Worm (Caenorhabditis elegans) whole organism, midembryonic: ENCODE results near the gene glb-7.

Experiments used
- T22C8.4 ChIP-seq: fragments of 200-800 bp; sonication (Bioruptor generic); IDR thresholded peaks from 2 replicates; pipeline ENCODE4 v1.3.6; 2022; ENCODE audit warnings: missing genetic modification characterization, missing compliant biosample characterization
- cog-1 ChIP-seq: sonication (generic microtip); optimal IDR thresholded peaks from 2 replicates; lab custom pipeline; 2016; ENCODE audit warnings: missing genetic modification characterization, missing compliant biosample characterization
- flt-1 ChIP-seq: fragments of 200-800 bp; sonication (Bioruptor generic); IDR thresholded peaks from 2 replicates; pipeline ENCODE4 v1.3.6; 2022; ENCODE audit warnings: missing genetic modification characterization, missing compliant biosample characterization
- klf-2 ChIP-seq: fragments of 200-800 bp; sonication (Bioruptor generic); conservative IDR thresholded peaks from 2 replicates; pipeline ENCODE4 v1.3.6; 2022; ENCODE audit warnings: missing genetic modification reagents, missing genetic modification characterization, missing compliant biosample characterization
- med-1 ChIP-seq: sonication (generic microtip); optimal IDR thresholded peaks from 2 replicates; lab custom pipeline; 2017; ENCODE audit warnings: missing genetic modification characterization, mild to moderate bottlenecking, missing compliant biosample characterization, antibody characterized with exemption, missing genetic modification reagents; ENCODE audit not compliant: insufficient read depth
- ref-1 ChIP-seq: fragments of 200-800 bp; sonication (Bioruptor generic); conservative IDR thresholded peaks from 2 replicates; pipeline ENCODE4 v1.3.6; 2022; ENCODE audit warnings: missing genetic modification reagents, missing genetic modification characterization, missing compliant biosample characterization
- tab-1 ChIP-seq: fragments of 200-800 bp; sonication (Bioruptor generic); IDR thresholded peaks from 2 replicates; pipeline ENCODE4 v1.3.6; 2022; ENCODE audit warnings: missing genetic modification characterization, missing compliant biosample characterization
- ztf-23 ChIP-seq: fragments of 200-800 bp; sonication (Bioruptor generic); IDR thresholded peaks from 2 replicates; pipeline ENCODE4 v1.3.6; 2022; ENCODE audit warnings: missing genetic modification reagents, missing genetic modification characterization, missing compliant biosample characterization
- ztf-29 ChIP-seq: fragments of 200-800 bp; sonication (Bioruptor generic); IDR thresholded peaks from 2 replicates; pipeline ENCODE4 v1.3.6; 2022; ENCODE audit warnings: missing genetic modification reagents, missing genetic modification characterization, missing compliant biosample characterization

Gene glb-7

DNA sequence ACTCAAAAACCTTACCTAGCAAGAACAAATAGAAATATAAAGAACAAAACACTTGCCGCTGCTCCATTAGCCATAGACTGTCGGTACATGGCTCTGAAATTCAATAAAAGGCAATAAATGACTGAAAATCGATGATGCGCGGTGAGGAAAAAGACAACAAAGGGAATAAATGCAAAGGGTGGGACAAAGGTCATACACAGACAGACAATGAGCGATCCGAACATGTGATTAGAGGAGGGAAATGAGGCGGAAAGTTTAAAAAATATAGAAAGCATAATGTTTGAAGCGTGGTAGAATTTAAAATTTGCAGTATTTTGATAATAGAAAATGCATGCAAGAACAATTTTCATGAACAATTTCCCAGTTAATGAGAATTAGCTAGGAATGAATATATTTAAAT, 18.0 kb downstream of the glb-7 start, which contains the start of gene C54E4.12:
Gene C54E4.12, minus strand, starts transcription at position 101 of the 400 bp plus-strand sequence.
- TF ChIP-seq cog-1 (tag; lab: Kevin White, UChicago) (no peak), ztf-29 (GFP tag; lab: Robert Waterston, UW) (no peak), med-1 (no peak), flt-1 (no peak), T22C8.4 (GFP tag; lab: Robert Waterston, UW) (no peak), ztf-23 (GFP tag; lab: Robert Waterston, UW) (no peak), klf-2 (no peak)

DNA sequence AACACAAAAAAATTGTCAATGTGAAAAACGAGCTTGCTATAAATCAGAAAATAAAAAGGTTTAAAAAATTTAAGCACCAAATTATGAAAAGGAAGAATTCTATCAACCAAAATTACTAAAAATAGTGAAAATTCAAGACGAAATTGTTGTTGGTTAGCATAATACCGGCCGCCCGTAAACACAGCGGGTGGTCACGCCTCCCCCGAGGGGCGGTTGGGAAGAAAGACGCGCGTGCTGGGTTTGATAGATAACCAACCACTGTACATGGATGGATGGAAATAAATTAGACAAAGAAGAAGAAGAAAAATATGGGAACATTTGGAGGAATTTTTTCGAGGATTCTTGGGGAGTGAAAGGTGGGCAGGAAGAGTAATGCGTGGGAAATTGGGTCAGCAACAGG, 19.7 kb downstream of the glb-7 start:
- TF ChIP-seq tab-1 (no peak), cog-1 (tag; lab: Kevin White, UChicago) (no peak), T22C8.4 (GFP tag; lab: Robert Waterston, UW) (no peak), ref-1 (GFP tag; lab: Robert Waterston, UW) (no peak), med-1 (no peak), klf-2 (no peak), flt-1 (no peak), ztf-23 (GFP tag; lab: Robert Waterston, UW) (no peak), ztf-29 (GFP tag; lab: Robert Waterston, UW) (no peak)

DNA sequence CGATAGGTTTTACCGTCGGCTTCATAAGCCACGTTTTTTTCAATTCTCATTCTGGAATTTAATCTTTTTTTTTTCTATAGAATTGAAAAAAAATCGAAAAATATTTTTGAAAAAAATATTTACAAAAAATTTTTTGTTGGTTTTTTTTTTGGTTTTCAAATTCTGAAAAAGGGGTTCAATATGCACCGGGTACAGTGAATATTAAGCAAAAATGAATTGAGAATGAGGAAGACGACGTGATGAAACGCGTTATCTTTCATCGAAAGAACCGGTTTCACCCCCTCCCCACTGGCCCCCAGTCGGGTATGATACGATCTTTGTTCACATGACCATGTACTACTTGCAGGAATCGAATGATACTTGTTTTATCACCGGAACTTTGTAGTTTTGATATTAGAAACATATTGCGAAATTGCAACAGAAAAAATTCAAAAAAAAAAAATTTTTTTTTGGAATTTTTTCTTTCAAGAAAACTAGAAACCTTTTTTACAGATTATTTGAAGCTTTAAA, 26.7 kb downstream of the glb-7 start, which contains the start of gene C54E4.5:
Gene C54E4.5, minus strand, starts transcription at position 51 of the 510 bp plus-strand sequence.
- TF ChIP-seq flt-1 (no peak), klf-2 (no peak), ztf-29 (GFP tag; lab: Robert Waterston, UW) (no peak), T22C8.4 (GFP tag; lab: Robert Waterston, UW) (no peak), tab-1 (no peak), cog-1 (tag; lab: Kevin White, UChicago) (no peak), med-1 (no peak), ztf-23 (GFP tag; lab: Robert Waterston, UW) (no peak), ref-1 (GFP tag; lab: Robert Waterston, UW) (no peak)

DNA sequence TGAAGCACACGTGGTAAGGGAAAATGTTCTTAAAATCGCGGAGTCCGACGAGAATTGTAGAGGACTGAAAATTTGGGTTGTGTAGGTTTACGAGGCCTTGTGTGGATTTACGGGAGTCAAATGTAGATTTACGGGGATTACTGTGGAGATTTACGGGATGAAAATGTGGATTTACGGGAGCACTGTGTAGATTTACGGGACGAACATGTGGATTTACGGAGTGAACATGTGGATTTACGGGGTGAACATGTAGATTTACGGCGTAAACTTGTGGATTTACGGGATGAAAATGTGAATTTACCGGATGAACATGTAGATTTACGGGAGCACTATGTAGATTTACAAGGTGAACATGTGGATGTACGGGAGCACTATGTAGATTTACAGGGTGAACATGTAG, 33.7 kb downstream of the glb-7 start:
- TF ChIP-seq ztf-29 (GFP tag; lab: Robert Waterston, UW) (no peak), tab-1 (no peak)

DNA sequence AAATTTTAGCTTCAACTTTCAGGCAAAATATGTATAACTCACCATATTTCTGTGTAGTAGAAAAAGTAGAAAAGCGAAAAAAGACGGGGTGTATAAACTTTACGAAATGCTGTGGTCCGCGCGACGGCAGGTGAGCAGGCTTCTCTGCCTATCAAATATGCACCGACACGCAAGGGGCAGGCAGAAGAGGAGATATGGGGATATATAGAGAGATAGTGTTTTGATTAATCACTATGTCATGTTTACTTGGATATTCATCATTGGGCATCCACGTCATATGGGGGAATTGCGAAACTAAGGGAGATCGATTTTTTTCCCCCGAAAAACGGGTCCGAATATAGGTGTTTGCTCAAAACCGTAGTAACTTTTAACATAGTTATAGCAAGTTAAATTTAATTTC, 36.5 kb downstream of the glb-7 start, which contains the start of gene gcy-37:
Gene gcy-37, minus strand, starts transcription at position 101 of the 400 bp plus-strand sequence.
- TF ChIP-seq med-1: no peak
- TF ChIP-seq cog-1 (tag; lab: Kevin White, UChicago): no peak
- no peak for TF ChIP-seq ztf-23 (GFP tag; lab: Robert Waterston, UW)
- no peak for TF ChIP-seq ref-1 (GFP tag; lab: Robert Waterston, UW)
- no peak for TF ChIP-seq tab-1
- TF ChIP-seq flt-1: no peak
- TF ChIP-seq klf-2: no peak
- no peak for TF ChIP-seq ztf-29 (GFP tag; lab: Robert Waterston, UW)
- TF ChIP-seq T22C8.4 (GFP tag; lab: Robert Waterston, UW): no peak

DNA sequence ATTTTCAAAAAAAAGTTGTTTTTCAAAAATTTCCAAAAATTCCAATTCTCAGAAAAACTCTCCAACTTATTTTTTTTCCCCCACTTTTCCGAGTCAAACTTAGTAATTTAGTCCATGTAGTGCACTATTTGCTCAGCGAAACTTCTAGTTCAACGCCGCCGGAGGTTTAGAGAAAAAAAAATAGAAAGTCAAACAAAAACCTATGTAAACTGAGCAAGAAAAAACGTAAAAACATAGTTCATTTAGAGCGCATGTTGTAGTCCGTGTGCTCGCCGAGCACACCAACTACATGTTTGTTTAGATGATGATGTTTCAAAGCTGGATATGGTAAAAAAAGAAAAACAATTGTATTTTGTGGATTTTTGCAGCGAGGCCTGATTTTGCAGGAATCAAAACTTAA, 39.7 kb downstream of the glb-7 start:
- no peak for TF ChIP-seq flt-1
- TF ChIP-seq ref-1 (GFP tag; lab: Robert Waterston, UW): no peak
- TF ChIP-seq ztf-29 (GFP tag; lab: Robert Waterston, UW): no peak
- no peak for TF ChIP-seq cog-1 (tag; lab: Kevin White, UChicago)
- no peak for TF ChIP-seq tab-1
- TF ChIP-seq klf-2: no peak
- no peak for TF ChIP-seq T22C8.4 (GFP tag; lab: Robert Waterston, UW)
- TF ChIP-seq med-1: no peak
- TF ChIP-seq ztf-23 (GFP tag; lab: Robert Waterston, UW): no peak

DNA sequence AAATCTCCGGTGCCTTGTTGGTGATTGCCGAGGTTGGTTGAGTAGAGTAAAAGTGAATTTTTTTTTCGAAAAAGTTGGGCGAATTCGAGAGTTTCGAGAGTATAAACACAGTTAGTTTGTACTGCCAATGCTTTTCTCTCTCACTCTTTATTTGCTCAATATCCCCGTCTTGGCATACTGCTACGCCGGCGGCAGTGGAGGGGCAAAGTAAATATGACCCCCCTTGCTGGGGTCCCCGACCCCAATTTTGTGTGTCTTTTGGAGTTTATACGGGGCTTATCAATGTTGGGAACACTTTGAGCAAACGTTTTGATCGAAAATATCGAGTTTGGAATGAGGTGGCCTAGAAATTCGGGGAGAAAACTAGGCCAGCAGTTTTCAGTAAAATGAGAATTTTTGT, 45.9 kb downstream of the glb-7 start, which contains the start of gene C54E4.4:
Gene C54E4.4, minus strand, starts transcription at position 101 of the 400 bp plus-strand sequence.
- TF ChIP-seq ztf-23 (GFP tag; lab: Robert Waterston, UW) (no peak), ztf-29 (GFP tag; lab: Robert Waterston, UW) (no peak), med-1 (no peak), flt-1 (no peak), klf-2 (no peak)

DNA sequence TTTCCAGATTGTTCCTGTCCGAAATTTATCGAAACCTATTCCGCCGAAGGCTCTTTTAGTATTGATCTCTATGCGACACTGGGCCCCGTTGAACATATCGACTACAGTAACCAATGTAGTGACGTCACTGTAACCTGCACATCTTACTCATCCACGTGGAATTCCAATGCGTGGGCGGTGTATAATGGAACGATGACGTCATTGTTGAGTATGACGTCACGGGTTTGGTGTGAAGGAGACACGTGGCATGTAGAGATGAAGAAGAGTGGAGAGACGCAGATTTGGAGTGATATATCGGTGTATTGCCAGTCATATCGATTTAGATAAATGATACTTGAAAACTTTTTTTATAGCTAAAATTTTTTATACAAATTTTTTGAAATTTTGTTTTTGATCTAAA, 47.7 kb downstream of the glb-7 start:
- TF ChIP-seq T22C8.4 (GFP tag; lab: Robert Waterston, UW): no peak
- no peak for TF ChIP-seq cog-1 (tag; lab: Kevin White, UChicago)
- no peak for TF ChIP-seq ref-1 (GFP tag; lab: Robert Waterston, UW)
- TF ChIP-seq flt-1: no peak
- no peak for TF ChIP-seq tab-1
- TF ChIP-seq klf-2: no peak
- TF ChIP-seq ztf-29 (GFP tag; lab: Robert Waterston, UW): no peak
- TF ChIP-seq med-1: no peak
- TF ChIP-seq ztf-23 (GFP tag; lab: Robert Waterston, UW): no peak

DNA sequence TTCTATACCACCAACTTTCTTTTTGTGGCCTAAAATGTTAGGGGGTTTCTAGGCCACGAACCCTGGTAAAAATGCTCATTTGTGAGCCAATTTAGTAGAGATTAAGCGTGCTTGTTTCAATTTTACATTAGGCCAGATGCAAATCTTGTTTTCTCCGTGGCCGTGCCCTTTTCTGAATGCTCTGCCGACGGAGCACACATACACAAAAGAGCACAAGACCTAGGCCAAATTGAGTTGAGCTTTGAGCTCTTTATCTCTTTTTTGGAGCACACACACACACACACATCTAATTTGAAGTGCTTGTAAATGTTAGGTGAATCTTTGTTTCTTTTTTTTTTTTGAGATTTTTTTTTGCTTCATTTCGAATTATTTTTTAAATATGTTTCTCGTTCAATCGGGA, 50.3 kb downstream of the glb-7 start:
- TF ChIP-seq flt-1: no peak

DNA sequence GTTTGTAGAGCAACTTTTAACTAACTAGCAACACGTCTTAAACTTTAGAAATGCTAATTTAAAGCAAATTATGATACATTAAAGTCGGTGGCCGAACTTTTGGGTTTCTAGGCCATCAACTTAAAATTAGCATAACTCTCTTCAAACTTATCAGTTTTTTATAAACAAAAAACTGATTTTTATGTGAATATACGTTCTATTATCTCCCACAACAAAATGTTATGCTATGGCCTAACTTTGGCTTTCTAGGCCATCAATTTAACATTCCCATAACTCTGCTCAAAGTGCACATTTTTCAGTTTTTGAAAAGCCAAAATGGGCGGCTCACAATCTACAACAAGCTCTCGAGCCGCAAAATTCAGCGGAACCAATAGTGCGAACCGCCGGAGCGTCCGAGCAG, 52.7 kb downstream of the glb-7 start, which contains the start of gene C54E4.1:
Gene C54E4.1, plus strand, starts transcription at position 301 of the 400 bp plus-strand sequence.
- no peak for TF ChIP-seq klf-2
- no peak for TF ChIP-seq ref-1 (GFP tag; lab: Robert Waterston, UW)
- TF ChIP-seq flt-1: no peak
- TF ChIP-seq tab-1: no peak
- no peak for TF ChIP-seq med-1
- no peak for TF ChIP-seq ztf-23 (GFP tag; lab: Robert Waterston, UW)
- no peak for TF ChIP-seq cog-1 (tag; lab: Kevin White, UChicago)
- no peak for TF ChIP-seq T22C8.4 (GFP tag; lab: Robert Waterston, UW)
- no peak for TF ChIP-seq ztf-29 (GFP tag; lab: Robert Waterston, UW)
